Fruit fly (Drosophila melanogaster): ENCODE data around the gene CG16721.

DNA sequence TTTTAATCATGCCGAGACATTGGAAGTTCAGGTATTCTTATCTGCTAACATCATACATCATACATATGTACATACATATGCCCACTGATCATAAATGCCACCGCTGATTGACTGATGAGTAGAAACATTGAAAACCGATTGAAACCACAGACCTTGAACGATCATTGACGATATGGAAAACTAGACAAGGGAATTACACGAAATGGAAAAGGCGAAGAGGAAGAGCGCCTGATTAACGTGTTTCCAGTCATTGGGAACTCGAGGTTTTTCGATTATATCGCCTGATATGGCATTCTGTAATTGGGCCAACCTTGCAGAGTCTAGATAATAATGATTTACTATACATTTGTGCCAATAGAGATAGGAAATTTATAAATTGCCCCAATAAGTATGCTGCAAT lies 5.2 kb downstream of the CG16721 start:
- TF ChIP-seq CTCF (optimal IDR thresholded peaks at IDR 0.05) (no peak), CG8478 (optimal IDR thresholded peaks at IDR 0.05) (no peak)

Data from S2 (cell line).